Fruit fly (Drosophila melanogaster) whole organism, adult: ENCODE results near the gene dpp.

ENCODE experiments used
- CG7045 ChIP-seq: fragments of 200-800 bp; sonication (Bioruptor generic); optimal IDR thresholded peaks from 2 replicates; lab custom pipeline; 2017; ENCODE audit warnings: missing biosample characterization, mild to moderate bottlenecking, missing genetic modification characterization
- kay ChIP-seq: fragments of 200-800 bp; sonication (Bioruptor generic); peaks from one replicate; lab custom pipeline; 2016; ENCODE audit warnings: missing biosample characterization, missing genetic modification characterization, borderline replicate concordance

- TF ChIP-seq CG7045 (GFP tag; lab: Kevin White, UChicago), result no peak
- TF ChIP-seq kay (GFP tag; lab: Kevin White, UChicago), result no peak
Measured at dm6 chr2L:2397080-2397479, 31.1 kb upstream of the dpp start.
